Worm (Caenorhabditis elegans) whole organism, young adult: Measurements from ENCODE around the gene acy-3.

Experiments used
- B0019.2 ChIP-seq: fragments of 200-800 bp; sonication (Bioruptor generic); conservative IDR thresholded peaks from 2 replicates; pipeline ENCODE4 v1.3.6; 2022; ENCODE audit warnings: missing genetic modification reagents, missing genetic modification characterization, missing compliant biosample characterization
- B0336.3 ChIP-seq: fragments of 200-800 bp; sonication (Bioruptor generic); IDR thresholded peaks from 2 replicates; pipeline ENCODE4 v1.3.6; 2022; ENCODE audit warnings: missing genetic modification characterization, missing compliant biosample characterization
- F10E7.11 ChIP-seq: sonication (generic microtip); optimal IDR thresholded peaks from 2 replicates; lab custom pipeline; 2017; ENCODE audit warnings: mild to moderate bottlenecking, missing genetic modification characterization, moderate library complexity, missing compliant biosample characterization
- F22D6.2 ChIP-seq: sonication (generic microtip); optimal IDR thresholded peaks from 2 replicates; lab custom pipeline; 2016; ENCODE audit warnings: mild to moderate bottlenecking, missing genetic modification characterization, missing compliant biosample characterization
- F39B2.1 ChIP-seq: fragments of 200-800 bp; sonication (Bioruptor generic); IDR thresholded peaks from 2 replicates; pipeline ENCODE4 v1.3.6; 2022; ENCODE audit warnings: missing genetic modification reagents, missing genetic modification characterization, missing compliant biosample characterization
- F52B5.7 ChIP-seq: sonication (generic microtip); optimal IDR thresholded peaks from 2 replicates; lab custom pipeline; 2016; ENCODE audit warnings: mild to moderate bottlenecking, missing genetic modification characterization, missing compliant biosample characterization
- F57C9.4 ChIP-seq: sonication (generic microtip); optimal IDR thresholded peaks from 2 replicates; lab custom pipeline; 2017; ENCODE audit warnings: mild to moderate bottlenecking, missing genetic modification characterization, missing compliant biosample characterization
- T07F8.4 ChIP-seq: sonication (generic microtip); optimal IDR thresholded peaks from 2 replicates; lab custom pipeline; 2016; ENCODE audit warnings: mild to moderate bottlenecking, missing genetic modification characterization, moderate library complexity, missing compliant biosample characterization
- Y53F4B.3 ChIP-seq: fragments of 200-800 bp; sonication (Bioruptor generic); IDR thresholded peaks from 2 replicates; pipeline ENCODE4 v1.3.6; 2022; ENCODE audit warnings: missing genetic modification reagents, missing genetic modification characterization, missing compliant biosample characterization
- Y53G8AR.9 ChIP-seq: fragments of 200-800 bp; sonication (Bioruptor generic); conservative IDR thresholded peaks from 2 replicates; pipeline ENCODE4 v1.3.6; 2022; ENCODE audit warnings: missing genetic modification reagents, missing genetic modification characterization, missing compliant biosample characterization
- Y56A3A.18 ChIP-seq: fragments of 200-800 bp; sonication (Bioruptor generic); IDR thresholded peaks from 2 replicates; pipeline ENCODE4 v1.3.6; 2022; ENCODE audit warnings: missing genetic modification reagents, missing genetic modification characterization, missing compliant biosample characterization
- Y67H2A.10 ChIP-seq: fragments of 200-800 bp; sonication (Bioruptor generic); conservative IDR thresholded peaks from 2 replicates; pipeline ENCODE4 v1.3.6; 2022; ENCODE audit warnings: missing genetic modification reagents, missing genetic modification characterization, missing compliant biosample characterization
- atf-7 ChIP-seq: sonication (generic microtip); optimal IDR thresholded peaks from 2 replicates; lab custom pipeline; 2017; ENCODE audit warnings: mild to moderate bottlenecking, missing genetic modification characterization, missing compliant biosample characterization
- bed-1 ChIP-seq: fragments of 200-800 bp; sonication (Bioruptor generic); IDR thresholded peaks from 2 replicates; pipeline ENCODE4 v1.3.6; 2022; ENCODE audit warnings: missing genetic modification reagents, missing genetic modification characterization, missing compliant biosample characterization
- ceh-40 ChIP-seq: fragments of 200-800 bp; sonication (Bioruptor generic); IDR thresholded peaks from 2 replicates; pipeline ENCODE4 v1.3.6; 2022; ENCODE audit warnings: missing genetic modification characterization, missing compliant biosample characterization
- ceh-58 ChIP-seq: fragments of 200-800 bp; sonication (Bioruptor generic); IDR thresholded peaks from 2 replicates; pipeline ENCODE4 v1.3.6; 2022; ENCODE audit warnings: missing genetic modification characterization, missing compliant biosample characterization
- dox-1 ChIP-seq: fragments of 200-800 bp; sonication (Bioruptor generic); IDR thresholded peaks from 2 replicates; pipeline ENCODE4 v1.3.6; 2022; ENCODE audit warnings: missing genetic modification reagents, missing genetic modification characterization, missing compliant biosample characterization
- dpff-1 ChIP-seq: sonication (generic microtip); optimal IDR thresholded peaks from 2 replicates; lab custom pipeline; 2017; ENCODE audit warnings: mild to moderate bottlenecking, missing genetic modification characterization, missing compliant biosample characterization
- efl-1 ChIP-seq: fragments of 150-350 bp; optimal IDR thresholded peaks from 2 replicates; lab custom pipeline; 2014; ENCODE audit warnings: missing biosample characterization, missing genetic modification reagents, missing genetic modification characterization
- egl-44 ChIP-seq: fragments of 200-800 bp; sonication (Bioruptor generic); IDR thresholded peaks from 2 replicates; pipeline ENCODE4 v1.3.6; 2022; ENCODE audit warnings: missing genetic modification reagents, missing genetic modification characterization, missing compliant biosample characterization
- ets-4 ChIP-seq: fragments of 200-800 bp; sonication (Bioruptor generic); optimal IDR thresholded peaks from 2 replicates; lab custom pipeline; 2018; ENCODE audit warnings: mild to moderate bottlenecking, missing genetic modification characterization, missing compliant biosample characterization
- fkh-3 ChIP-seq: sonication (generic microtip); optimal IDR thresholded peaks from 2 replicates; lab custom pipeline; 2016; ENCODE audit warnings: mild to moderate bottlenecking, missing genetic modification characterization, missing compliant biosample characterization
- hlh-26 ChIP-seq: fragments of 200-800 bp; sonication (Bioruptor generic); conservative IDR thresholded peaks from 2 replicates; pipeline ENCODE4 v1.3.6; 2022; ENCODE audit warnings: missing genetic modification reagents, missing genetic modification characterization, missing compliant biosample characterization
- lir-1 ChIP-seq: fragments of 200-800 bp; sonication (Bioruptor generic); conservative IDR thresholded peaks from 2 replicates; pipeline ENCODE4 v1.3.6; 2022; ENCODE audit warnings: missing genetic modification reagents, missing genetic modification characterization, missing compliant biosample characterization
- mcd-1 ChIP-seq: fragments of 200-800 bp; sonication (Bioruptor generic); IDR thresholded peaks from 2 replicates; pipeline ENCODE4 v1.3.6; 2022; ENCODE audit warnings: missing genetic modification reagents, missing genetic modification characterization, missing compliant biosample characterization
- mxl-1 ChIP-seq: sonication (generic microtip); optimal IDR thresholded peaks from 2 replicates; lab custom pipeline; 2016; ENCODE audit warnings: missing genetic modification characterization, missing compliant biosample characterization
- nhr-179 ChIP-seq: sonication (generic microtip); optimal IDR thresholded peaks from 2 replicates; lab custom pipeline; 2016; ENCODE audit warnings: mild to moderate bottlenecking, missing genetic modification characterization, missing compliant biosample characterization
- nhr-80 ChIP-seq: sonication (generic microtip); optimal IDR thresholded peaks from 2 replicates; lab custom pipeline; 2016; ENCODE audit warnings: missing genetic modification characterization, missing compliant biosample characterization
- pha-4 ChIP-seq: fragments of 150-350 bp; sonication (generic microtip); optimal IDR thresholded peaks from 2 replicates; lab custom pipeline; 2014; ENCODE audit warnings: missing biosample characterization, missing genetic modification reagents, missing genetic modification characterization
- rcor-1 ChIP-seq: fragments of 200-800 bp; sonication (Bioruptor generic); IDR thresholded peaks from 2 replicates; pipeline ENCODE4 v1.3.6; 2022; ENCODE audit warnings: missing genetic modification reagents, missing genetic modification characterization, missing compliant biosample characterization
- rpc-1 ChIP-seq, 2 experiments: fragments of 150-350 bp in 1 of 2; sonication (generic microtip) in 1 of 2; optimal IDR thresholded peaks; 2 replicates each; lab custom pipeline; 2014 to 2018; ENCODE audit warnings: missing biosample characterization in 1 of 2, missing genetic modification characterization in 1 of 2, missing genetic modification reagents in 1 of 2, missing genotype in 1 of 2
- sdz-38 ChIP-seq: sonication (generic microtip); optimal IDR thresholded peaks from 2 replicates; lab custom pipeline; 2016; ENCODE audit warnings: missing genotype, missing genetic modification characterization, missing compliant biosample characterization
- snpc-1.3 ChIP-seq: sonication (generic microtip); optimal IDR thresholded peaks from 2 replicates; lab custom pipeline; 2017; ENCODE audit warnings: missing genetic modification characterization, mild to moderate bottlenecking, missing compliant biosample characterization, antibody characterized with exemption, moderate library complexity, missing genotype, missing genetic modification reagents; ENCODE audit not compliant: insufficient read depth
- snpc-4 ChIP-seq, 5 experiments: fragments of 150-350 bp in 1 of 5; sonication (generic microtip) in 4 of 5; optimal IDR thresholded peaks; 2 replicates each; lab custom pipeline; 2014 to 2018; ENCODE audit warnings: missing genetic modification characterization in 5 of 5, missing biosample characterization in 3 of 5, antibody characterized with exemption in 2 of 5, mild to moderate bottlenecking in 2 of 5, missing compliant biosample characterization in 2 of 5, missing genotype in 2 of 5, moderate library complexity in 2 of 5, missing genetic modification reagents in 1 of 5
- tlf-1 ChIP-seq: fragments of 200-800 bp; sonication (Bioruptor generic); optimal IDR thresholded peaks from 2 replicates; lab custom pipeline; 2018; ENCODE audit warnings: mild to moderate bottlenecking, missing genetic modification characterization, missing compliant biosample characterization
- zim-3 ChIP-seq: sonication (generic microtip); optimal IDR thresholded peaks from 2 replicates; lab custom pipeline; 2017; ENCODE audit warnings: mild to moderate bottlenecking, missing genetic modification characterization, moderate library complexity, missing compliant biosample characterization
- ztf-18 ChIP-seq: sonication (generic microtip); optimal IDR thresholded peaks from 2 replicates; lab custom pipeline; 2016; ENCODE audit warnings: missing genotype, mild to moderate bottlenecking, missing genetic modification characterization, missing compliant biosample characterization
- ztf-26 ChIP-seq: sonication (generic microtip); optimal IDR thresholded peaks from 2 replicates; lab custom pipeline; 2017; ENCODE audit warnings: missing genetic modification characterization, missing compliant biosample characterization
- ztf-28 ChIP-seq: fragments of 200-800 bp; sonication (Bioruptor generic); IDR thresholded peaks from 2 replicates; pipeline ENCODE4 v1.3.6; 2022; ENCODE audit warnings: missing genetic modification reagents, missing genetic modification characterization, missing compliant biosample characterization

acy-3 gene

DNA sequence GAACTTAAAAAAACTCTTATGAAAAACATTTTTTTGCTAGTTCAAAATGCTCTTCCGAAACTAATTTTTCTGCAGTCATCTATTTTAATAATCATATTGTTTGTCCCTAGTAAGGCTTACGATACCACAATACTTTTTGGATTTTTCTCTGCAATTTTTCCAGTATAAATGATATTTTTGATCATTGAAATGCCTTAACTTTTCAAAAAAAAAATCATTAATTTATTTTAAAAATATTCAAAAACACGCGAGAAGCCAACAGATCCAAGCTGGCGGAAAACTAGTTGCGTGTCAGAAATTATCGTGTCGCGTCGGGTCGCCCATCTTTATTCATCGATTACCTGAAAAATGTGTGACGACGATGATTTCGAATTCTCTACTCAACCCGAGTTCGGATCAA is 18.1 kb downstream of the acy-3 start, which contains the start of gene gmeb-3:
TSS of gene gmeb-3 (plus strand) at position 301 of the 400 bp plus-strand sequence.
- TF ChIP-seq bed-1 (GFP tag; lab: Robert Waterston, UW), result no peak
- TF ChIP-seq ztf-26 (tag; lab: Kevin White, UChicago), result no peak
- no peak for TF ChIP-seq egl-44 (GFP tag; lab: Robert Waterston, UW)
- no peak for TF ChIP-seq mcd-1 (GFP tag; lab: Robert Waterston, UW)
- TF ChIP-seq dpff-1 (tag; lab: Kevin White, UChicago), result no peak

DNA sequence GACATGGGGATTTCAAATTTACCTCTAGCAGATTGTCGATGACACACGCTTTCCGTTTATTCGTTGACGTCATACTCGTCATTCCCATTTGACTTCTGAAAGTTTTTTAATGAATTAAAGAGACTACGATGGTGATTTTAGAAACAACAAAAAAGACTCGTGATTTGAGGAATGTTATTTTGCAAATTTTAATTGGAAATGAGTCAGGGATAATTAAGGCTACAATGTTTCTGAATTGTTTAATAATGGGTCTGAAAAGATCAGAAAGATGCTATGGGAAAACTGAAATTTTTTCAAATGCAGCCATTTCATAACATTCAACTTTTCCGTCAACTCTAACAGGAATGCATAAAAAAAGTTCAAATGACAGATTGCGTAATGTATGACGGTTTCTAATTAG is 20.8 kb downstream of the acy-3 start, which contains the start of gene C44F1.1:
TSS of gene C44F1.1 (minus strand) at position 101 of the 400 bp plus-strand sequence.
- TF ChIP-seq bed-1 (GFP tag; lab: Robert Waterston, UW) (no peak), snpc-1.3 (no peak), zim-3 (tag; lab: Kevin White, UChicago) (no peak), lir-1 (GFP tag; lab: Robert Waterston, UW) (no peak), Y53G8AR.9 (GFP tag; lab: Robert Waterston, UW) (no peak), pha-4 (tag; lab: Kevin White, UChicago) (no peak), F39B2.1 (GFP tag; lab: Robert Waterston, UW) (no peak), Y53F4B.3 (GFP tag; lab: Robert Waterston, UW) (no peak), F22D6.2 (tag; lab: Kevin White, UChicago) (no peak), ceh-58 (GFP tag; lab: Robert Waterston, UW) (no peak), rcor-1 (GFP tag; lab: Robert Waterston, UW) (no peak), ztf-28 (GFP tag; lab: Robert Waterston, UW) (no peak), hlh-26 (GFP tag; lab: Robert Waterston, UW) (no peak), rpc-1 (optimal IDR thresholded peaks at IDR 0.05; lab: Kevin White, UChicago) (no peak), rpc-1 (tag; optimal IDR thresholded peaks at IDR 0.05; lab: Kevin White, UChicago) (no peak), mxl-1 (tag; lab: Kevin White, UChicago) (no peak), tlf-1 (GFP tag; lab: Kevin White, UChicago) (no peak)
- TF ChIP-seq, all 124 proteins: peak for 0

DNA sequence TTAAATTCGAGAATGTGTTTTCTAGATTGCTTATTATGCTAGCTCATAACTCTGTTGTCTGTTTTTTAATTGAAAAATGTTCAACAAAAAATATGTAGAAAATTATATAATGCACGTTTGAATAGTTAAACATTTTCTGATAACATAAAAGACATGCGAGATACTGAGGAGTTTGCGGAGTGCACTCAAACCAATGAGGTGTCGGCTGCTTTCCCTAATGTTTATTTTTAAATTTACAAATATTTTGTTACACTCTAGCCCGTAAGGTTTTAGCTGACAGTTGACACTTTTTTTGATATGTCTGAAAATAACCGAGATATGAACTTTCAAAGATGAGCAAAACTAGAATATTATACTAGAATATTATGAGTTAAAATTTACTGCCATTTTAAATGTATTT is 21.7 kb downstream of the acy-3 start:
- TF ChIP-seq Y67H2A.10 (GFP tag; lab: Robert Waterston, UW), result no peak
- TF ChIP-seq efl-1 (GFP tag; lab: Kevin White, UChicago), result no peak
- no peak for TF ChIP-seq nhr-179 (tag; lab: Kevin White, UChicago)
- no peak for TF ChIP-seq sdz-38
- TF ChIP-seq snpc-4 (GFP tag; optimal IDR thresholded peaks at IDR 0.05; lab: Kevin White, UChicago), result no peak
- TF ChIP-seq snpc-4 (tag; optimal IDR thresholded peaks at IDR 0.05; lab: Kevin White, UChicago), result peak in 3 of 4 experiments; percentile 46 to 81 (median 59)
- TF ChIP-seq fkh-3 (tag; lab: Kevin White, UChicago), result no peak

DNA sequence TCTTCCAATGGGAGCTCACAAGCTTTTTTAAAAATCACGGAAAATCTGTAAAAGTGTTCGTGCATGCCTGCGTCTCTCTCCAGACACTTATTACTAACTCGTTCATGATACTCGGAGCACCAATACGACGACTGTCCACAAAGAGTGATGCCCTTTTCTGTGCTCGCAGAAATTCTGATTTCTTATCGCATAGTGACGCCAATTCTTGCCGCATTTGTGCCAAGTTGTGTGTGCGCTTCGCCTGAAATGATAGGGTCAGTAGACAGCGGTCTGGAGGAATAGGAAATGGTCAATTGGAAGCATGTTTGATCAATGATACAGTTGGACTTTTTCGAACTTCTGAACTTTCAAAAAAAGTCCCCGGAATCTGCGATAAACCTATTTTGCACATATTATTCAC is 22.2 kb downstream of the acy-3 start:
- peak; percentile 2 for TF ChIP-seq atf-7
- peak; percentile 27; the same call in 1 of the 2 replicates for TF ChIP-seq dox-1
- TF ChIP-seq nhr-80, result peak; percentile 91
- no peak for TF ChIP-seq ceh-40 (GFP tag; lab: Robert Waterston, UW)
- TF ChIP-seq, all 124 proteins: peak for 3

DNA sequence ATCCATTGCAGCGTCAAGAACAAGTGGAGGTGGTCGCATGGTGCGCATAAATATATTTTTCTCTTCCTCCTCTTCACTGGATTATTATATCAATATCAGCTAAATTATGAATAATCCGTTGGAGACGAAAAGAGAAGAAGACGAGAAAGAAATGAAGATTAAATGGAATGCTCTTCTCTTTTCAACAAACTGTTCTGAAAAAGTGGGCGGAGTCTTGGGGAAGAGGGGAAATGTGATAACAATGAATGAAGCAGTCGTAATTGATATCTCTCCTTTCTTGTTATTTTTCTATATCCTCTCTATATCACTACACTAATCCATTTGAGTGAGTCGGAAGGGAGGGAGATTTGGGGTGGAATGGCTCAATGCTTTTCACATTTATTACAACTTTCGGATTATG is 27.0 kb downstream of the acy-3 start, which contains the start of gene arcp-1:
TSS of gene arcp-1 (minus strand) at position 101 of the 400 bp plus-strand sequence.
- no peak for TF ChIP-seq T07F8.4 (tag; lab: Kevin White, UChicago)
- TF ChIP-seq ets-4 (GFP tag; lab: Kevin White, UChicago), result no peak
- TF ChIP-seq B0019.2, result no peak
- TF ChIP-seq ztf-18 (tag; lab: Kevin White, UChicago), result no peak
- no peak for TF ChIP-seq F52B5.7 (tag; lab: Kevin White, UChicago)
- no peak for TF ChIP-seq ztf-28 (GFP tag; lab: Robert Waterston, UW)
- no peak for TF ChIP-seq Y56A3A.18
- no peak for TF ChIP-seq lir-1 (GFP tag; lab: Robert Waterston, UW)
- TF ChIP-seq ceh-58 (GFP tag; lab: Robert Waterston, UW), result no peak
- no peak for TF ChIP-seq F57C9.4 (tag; lab: Kevin White, UChicago)
- TF ChIP-seq F10E7.11, result no peak
- no peak for TF ChIP-seq sdz-38
- no peak for TF ChIP-seq B0336.3 (GFP tag; lab: Robert Waterston, UW)
